Fruit fly (Drosophila melanogaster) whole organism, embryonic: ENCODE data around the gene Rdh.

ENCODE experiments used
- Antp ChIP-seq: fragments of 200-800 bp; sonication (Bioruptor generic); optimal IDR thresholded peaks from 3 replicates; lab custom pipeline; 2016; ENCODE audit warnings: missing biosample characterization, missing genetic modification characterization
- Blimp-1 ChIP-seq: fragments of 200-800 bp; sonication (Bioruptor generic); optimal IDR thresholded peaks from 3 replicates; lab custom pipeline; 2018; ENCODE audit warnings: missing biosample characterization, missing genetic modification characterization, mild to moderate bottlenecking, moderate library complexity, missing genetic modification reagents
- CG10431 ChIP-seq: fragments of 200-800 bp; sonication (Bioruptor generic); optimal IDR thresholded peaks from 3 replicates; lab custom pipeline; 2018; ENCODE audit warnings: missing biosample characterization, mild to moderate bottlenecking, missing genetic modification characterization
- CG10462 ChIP-seq: fragments of 200-800 bp; sonication (Bioruptor generic); optimal IDR thresholded peaks from 2 replicates; lab custom pipeline; 2016; ENCODE audit warnings: missing biosample characterization, missing genetic modification characterization
- CG10959 ChIP-seq: fragments of 200-800 bp; sonication (Bioruptor generic); IDR thresholded peaks from 2 replicates; pipeline ENCODE4 v1.3.6; 2022; ENCODE audit warnings: missing biosample characterization, missing genetic modification characterization
- CG11723 ChIP-seq: fragments of 200-800 bp; sonication (Bioruptor generic); optimal IDR thresholded peaks from 2 replicates; lab custom pipeline; 2017; ENCODE audit warnings: missing biosample characterization, mild to moderate bottlenecking, missing genetic modification characterization
- CG15073 ChIP-seq: fragments of 200-800 bp; sonication (Bioruptor generic); optimal IDR thresholded peaks from 2 replicates; lab custom pipeline; 2016; ENCODE audit warnings: missing biosample characterization, missing genetic modification characterization
- CG1647 ChIP-seq: fragments of 200-800 bp; sonication (Bioruptor generic); optimal IDR thresholded peaks from 3 replicates; lab custom pipeline; 2016; ENCODE audit warnings: missing biosample characterization, missing genetic modification characterization
- CG17328 ChIP-seq: fragments of 200-800 bp; sonication (Bioruptor generic); IDR thresholded peaks from 2 replicates; pipeline ENCODE4 v1.3.6; 2022; ENCODE audit warnings: missing biosample characterization, missing genetic modification characterization
- CG17359 ChIP-seq: fragments of 200-800 bp; sonication (Bioruptor generic); optimal IDR thresholded peaks from 3 replicates; lab custom pipeline; 2018; ENCODE audit warnings: missing biosample characterization, mild to moderate bottlenecking, missing genetic modification characterization, moderate library complexity
- CG18262 ChIP-seq: fragments of 200-800 bp; optimal IDR thresholded peaks from 3 replicates; lab custom pipeline; 2019; ENCODE audit warnings: missing biosample characterization, mild to moderate bottlenecking, missing genetic modification characterization, moderate library complexity
- CG2712 ChIP-seq: fragments of 200-800 bp; optimal IDR thresholded peaks from 3 replicates; lab custom pipeline; 2019; ENCODE audit warnings: missing biosample characterization, mild to moderate bottlenecking, missing genetic modification characterization, moderate library complexity
- CG2875 ChIP-seq: fragments of 200-800 bp; sonication (Bioruptor generic); optimal IDR thresholded peaks from 2 replicates; lab custom pipeline; 2017; ENCODE audit warnings: missing biosample characterization, mild to moderate bottlenecking, missing genetic modification characterization, missing genetic modification reagents
- CG4854 ChIP-seq: fragments of 200-800 bp; sonication (Bioruptor generic); optimal IDR thresholded peaks from 2 replicates; lab custom pipeline; 2016; ENCODE audit warnings: missing biosample characterization, missing genetic modification characterization, inconsistent platforms
- CG7357 ChIP-seq: fragments of 200-800 bp; sonication (Bioruptor generic); IDR thresholded peaks from 3 replicates; pipeline ENCODE4 v1.3.6; 2022; ENCODE audit warnings: missing biosample characterization, missing genetic modification characterization
- CG9817 ChIP-seq: fragments of 200-800 bp; sonication (Bioruptor generic); optimal IDR thresholded peaks from 2 replicates; lab custom pipeline; 2018; ENCODE audit warnings: missing biosample characterization, mild to moderate bottlenecking, missing genetic modification characterization, moderate library complexity
- CG9932 ChIP-seq: fragments of 200-800 bp; sonication (Bioruptor generic); IDR thresholded peaks from 2 replicates; pipeline ENCODE4 v1.3.6; 2022; ENCODE audit warnings: missing biosample characterization, missing genetic modification characterization
- Deaf1 ChIP-seq: fragments of 200-800 bp; optimal IDR thresholded peaks from 3 replicates; lab custom pipeline; 2019; ENCODE audit warnings: missing biosample characterization, mild to moderate bottlenecking, missing genetic modification characterization, moderate library complexity
- Drgx ChIP-seq: fragments of 200-800 bp; sonication (Bioruptor generic); IDR thresholded peaks from 2 replicates; pipeline ENCODE4 v1.3.6; 2022; ENCODE audit warnings: missing biosample characterization, missing genetic modification characterization
- Gug ChIP-seq: fragments of 200-800 bp; sonication (Bioruptor generic); IDR thresholded peaks from 4 replicates; pipeline ENCODE4 v1.3.6; 2022; ENCODE audit warnings: missing biosample characterization, missing genetic modification characterization
- Hmr ChIP-seq: fragments of 200-800 bp; sonication (Bioruptor generic); optimal IDR thresholded peaks from 3 replicates; lab custom pipeline; 2017; ENCODE audit warnings: mild to moderate bottlenecking, missing biosample characterization, missing genetic modification reagents, missing genetic modification characterization
- Hr78 ChIP-seq, 2 experiments: fragments of 200-800 bp in 1 of 2; fragments of >200 bp in 1 of 2; sonication (Bioruptor generic) in 1 of 2; optimal IDR thresholded peaks; 2 replicates each; lab custom pipeline; 2017 to 2019; ENCODE audit warnings: missing biosample characterization in 2 of 2, missing genetic modification characterization in 2 of 2, mild to moderate bottlenecking in 1 of 2, moderate library complexity in 1 of 2
- Jarid2 ChIP-seq: fragments of 200-800 bp; sonication (Bioruptor generic); optimal IDR thresholded peaks from 3 replicates; lab custom pipeline; 2017; ENCODE audit warnings: mild to moderate bottlenecking, missing biosample characterization, missing genetic modification reagents, missing genetic modification characterization
- Mes4 ChIP-seq: fragments of 200-800 bp; sonication (Bioruptor generic); optimal IDR thresholded peaks from 2 replicates; lab custom pipeline; 2016; ENCODE audit warnings: missing biosample characterization, missing genetic modification characterization
- NFAT ChIP-seq: fragments of 200-800 bp; sonication (Bioruptor generic); IDR thresholded peaks from 2 replicates; pipeline ENCODE4 v1.3.6; 2022; ENCODE audit warnings: missing biosample characterization, missing genetic modification characterization
- TFAM ChIP-seq: fragments of 200-800 bp; sonication (Bioruptor generic); optimal IDR thresholded peaks from 2 replicates; lab custom pipeline; 2017; ENCODE audit warnings: missing biosample characterization, missing genetic modification characterization, inconsistent platforms
- ap ChIP-seq: fragments of 200-800 bp; sonication (Bioruptor generic); IDR thresholded peaks from 2 replicates; pipeline ENCODE4 v1.3.6; 2022; ENCODE audit warnings: missing biosample characterization, missing genetic modification characterization
- cg ChIP-seq: fragments of 200-800 bp; sonication (Bioruptor generic); optimal IDR thresholded peaks from 3 replicates; lab custom pipeline; 2019; ENCODE audit warnings: missing biosample characterization, mild to moderate bottlenecking, missing genetic modification characterization, moderate library complexity
- chn ChIP-seq: fragments of 200-800 bp; sonication (Bioruptor generic); optimal IDR thresholded peaks from 2 replicates; lab custom pipeline; 2016; ENCODE audit warnings: missing biosample characterization, missing genetic modification characterization
- ci ChIP-seq: fragments of 200-800 bp; sonication (Bioruptor generic); IDR thresholded peaks from 3 replicates; pipeline ENCODE4 v1.3.6; 2022; ENCODE audit warnings: missing biosample characterization, missing genetic modification characterization
- corto ChIP-seq: fragments of 200-800 bp; sonication (Bioruptor generic); optimal IDR thresholded peaks from 2 replicates; lab custom pipeline; 2016; ENCODE audit warnings: missing biosample characterization, mild to moderate bottlenecking, missing genetic modification characterization, moderate library complexity
- crp ChIP-seq, 2 experiments: fragments of 200-800 bp; sonication (Bioruptor generic); optimal IDR thresholded peaks; 2 replicates in 1 of 2; 3 replicates in 1 of 2; lab custom pipeline; 2017; ENCODE audit warnings: missing biosample characterization in 2 of 2, missing genetic modification characterization in 2 of 2, mild to moderate bottlenecking in 1 of 2, moderate library complexity in 1 of 2
- dmrt11E ChIP-seq: fragments of 200-800 bp; sonication (Bioruptor generic); optimal IDR thresholded peaks from 3 replicates; lab custom pipeline; 2018; ENCODE audit warnings: missing biosample characterization, mild to moderate bottlenecking, missing genetic modification characterization, moderate library complexity
- dmrt99B ChIP-seq: fragments of 200-800 bp; sonication (Bioruptor generic); optimal IDR thresholded peaks from 2 replicates; lab custom pipeline; 2018; ENCODE audit warnings: missing biosample characterization, mild to moderate bottlenecking, missing genetic modification characterization, moderate library complexity
- emc ChIP-seq: fragments of 200-800 bp; sonication (Bioruptor generic); optimal IDR thresholded peaks from 2 replicates; lab custom pipeline; 2016; ENCODE audit warnings: missing biosample characterization, missing genetic modification characterization
- fd102C ChIP-seq: fragments of 200-800 bp; sonication (Bioruptor generic); optimal IDR thresholded peaks from 2 replicates; lab custom pipeline; 2018; ENCODE audit warnings: missing biosample characterization, mild to moderate bottlenecking, missing genetic modification characterization, moderate library complexity
- fd96Cb ChIP-seq: fragments of 200-800 bp; sonication (Bioruptor generic); optimal IDR thresholded peaks from 2 replicates; lab custom pipeline; 2018; ENCODE audit warnings: missing biosample characterization, mild to moderate bottlenecking, missing genetic modification characterization, moderate library complexity
- grau ChIP-seq: fragments of 200-800 bp; optimal IDR thresholded peaks from 3 replicates; lab custom pipeline; 2019; ENCODE audit warnings: missing biosample characterization, mild to moderate bottlenecking, missing genetic modification characterization, moderate library complexity
- hbn ChIP-seq: fragments of 200-800 bp; sonication (Bioruptor generic); IDR thresholded peaks from 2 replicates; pipeline ENCODE4 v1.3.6; 2022; ENCODE audit warnings: missing biosample characterization, missing genetic modification characterization; ENCODE audit not compliant: partially characterized antibody
- hkb ChIP-seq, 2 experiments: fragments of 200-800 bp in 1 of 2; fragments of >200 bp in 1 of 2; sonication (Bioruptor generic) in 1 of 2; IDR thresholded peaks in 1 of 2; optimal IDR thresholded peaks in 1 of 2; 2 replicates each; pipeline versions ENCODE4 v1.3.6 to Lab custom; 2017 to 2022; ENCODE audit warnings: missing biosample characterization in 1 of 2, missing genetic modification characterization in 1 of 2
- lilli ChIP-seq: fragments of 200-800 bp; sonication (Bioruptor generic); optimal IDR thresholded peaks from 3 replicates; lab custom pipeline; 2016; ENCODE audit warnings: missing biosample characterization, missing genetic modification characterization
- oc ChIP-seq: fragments of 200-800 bp; sonication (Bioruptor generic); optimal IDR thresholded peaks from 2 replicates; lab custom pipeline; 2018; ENCODE audit warnings: missing biosample characterization, mild to moderate bottlenecking, missing genetic modification characterization, moderate library complexity
- onecut ChIP-seq: fragments of 200-800 bp; sonication (Bioruptor generic); IDR thresholded peaks from 2 replicates; pipeline ENCODE4 v1.3.6; 2022; ENCODE audit warnings: missing biosample characterization, missing genetic modification characterization
- run ChIP-seq: fragments of 200-800 bp; sonication (Bioruptor generic); optimal IDR thresholded peaks from 3 replicates; lab custom pipeline; 2018; ENCODE audit warnings: missing biosample characterization, mild to moderate bottlenecking, missing genetic modification characterization
- salm ChIP-seq: fragments of 200-800 bp; sonication (Bioruptor generic); optimal IDR thresholded peaks from 2 replicates; lab custom pipeline; 2018; ENCODE audit warnings: missing biosample characterization, mild to moderate bottlenecking, missing genetic modification characterization
- slou ChIP-seq: fragments of 200-800 bp; sonication (Bioruptor generic); optimal IDR thresholded peaks from 3 replicates; lab custom pipeline; 2016; ENCODE audit warnings: missing biosample characterization, missing genetic modification characterization
- stwl ChIP-seq: fragments of 200-800 bp; sonication (Bioruptor generic); optimal IDR thresholded peaks from 3 replicates; lab custom pipeline; 2018; ENCODE audit warnings: missing biosample characterization, mild to moderate bottlenecking, missing genetic modification characterization, moderate library complexity
- tap ChIP-seq: fragments of 200-800 bp; optimal IDR thresholded peaks from 3 replicates; lab custom pipeline; 2019; ENCODE audit warnings: missing biosample characterization, mild to moderate bottlenecking, missing genetic modification characterization, moderate library complexity
- twi ChIP-seq: fragments of 200-800 bp; optimal IDR thresholded peaks from 2 replicates; lab custom pipeline; 2019; ENCODE audit warnings: missing biosample characterization, mild to moderate bottlenecking, missing genetic modification characterization, moderate library complexity
- unc-4 ChIP-seq: fragments of 200-800 bp; sonication (Bioruptor generic); IDR thresholded peaks from 2 replicates; pipeline ENCODE4 v1.3.6; 2022; ENCODE audit warnings: missing biosample characterization, missing genetic modification characterization; ENCODE audit not compliant: partially characterized antibody

The Rdh gene

DNA sequence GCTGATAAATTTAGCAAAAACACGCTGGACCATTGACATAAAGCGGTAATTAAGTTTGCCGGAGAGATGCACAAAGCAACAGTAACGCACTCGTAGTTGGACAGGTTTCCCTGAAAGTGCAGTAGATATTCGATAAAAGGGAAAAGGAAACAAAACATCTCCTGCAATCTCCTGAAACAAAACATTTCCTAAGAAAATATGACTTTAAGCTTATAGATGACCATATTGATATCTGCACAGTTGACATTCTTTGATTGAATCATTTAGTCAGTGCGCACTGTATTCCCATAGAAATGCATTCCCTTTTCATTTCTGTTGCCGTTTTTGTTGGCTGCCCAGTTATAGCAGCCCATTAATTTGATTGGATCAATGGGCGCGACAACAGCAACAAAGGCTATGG, 27.6 kb downstream of the Rdh start (continued):
- TF ChIP-seq CG9932 (GFP tag; lab: Robert Waterston, UW) (no peak), Jarid2 (no peak), crp (GFP tag; optimal IDR thresholded peaks at IDR 0.05; lab: Kevin White, UChicago) (no peak), salm (tag; lab: Kevin White, UChicago) (peak; percentile 41), fd102C (GFP tag; lab: Kevin White, UChicago) (peak; percentile 32), stwl (no peak), Hmr (GFP tag; lab: Kevin White, UChicago) (no peak), hbn (GFP tag; lab: Robert Waterston, UW) (no peak), unc-4 (no peak), hkb (optimal IDR thresholded peaks at IDR 0.05; lab: Kevin White, UChicago) (no peak), hkb (GFP tag; IDR thresholded peaks at IDR 0.05; lab: Robert Waterston, UW) (peak; percentile 40; the same call in 1 of the 2 replicates), CG11723 (GFP tag; lab: Kevin White, UChicago) (peak; percentile 7), chn (GFP tag; lab: Kevin White, UChicago) (peak; percentile 48), lilli (peak; percentile 44), Antp (GFP tag; lab: Kevin White, UChicago) (peak; percentile 16), corto (GFP tag; lab: Kevin White, UChicago) (no peak), slou (no peak), emc (GFP tag; lab: Kevin White, UChicago) (no peak), CG17359 (peak; percentile 18), CG2875 (no peak), Hr78 (GFP tag; optimal IDR thresholded peaks at IDR 0.05; lab: Kevin White, UChicago) (no peak), dmrt99B (tag; lab: Kevin White, UChicago) (peak; percentile 49), tap (tag; lab: Kevin White, UChicago) (no peak), NFAT (GFP tag; lab: Robert Waterston, UW) (no peak), CG10431 (GFP tag; lab: Kevin White, UChicago) (no peak), CG4854 (GFP tag; lab: Kevin White, UChicago) (no peak), oc (tag; lab: Kevin White, UChicago) (peak; percentile 79), ci (GFP tag; lab: Robert Waterston, UW) (peak; percentile 92), CG2712 (peak; percentile 49), Mes4 (GFP tag; lab: Kevin White, UChicago) (peak; percentile 55), Deaf1 (tag; lab: Kevin White, UChicago) (no peak), CG15073 (no peak), CG10462 (GFP tag; lab: Kevin White, UChicago) (peak; percentile 21), onecut (peak; percentile 40), ap (GFP tag; lab: Robert Waterston, UW) (peak; percentile 50), CG18262 (tag; lab: Kevin White, UChicago) (peak; percentile 55), CG1647 (GFP tag; lab: Kevin White, UChicago) (no peak), dmrt11E (tag; lab: Kevin White, UChicago) (peak; percentile 69), CG10959 (GFP tag; lab: Robert Waterston, UW) (peak; percentile 56), CG9817 (tag; lab: Kevin White, UChicago) (peak; percentile 10), CG17328 (GFP tag; lab: Robert Waterston, UW) (peak; percentile 73), CG7357 (GFP tag; lab: Robert Waterston, UW) (no peak), run (tag; lab: Kevin White, UChicago) (peak; percentile 2), cg (GFP tag; lab: Kevin White, UChicago) (no peak), grau (tag; lab: Kevin White, UChicago) (peak; percentile 89), twi (peak; percentile 36), TFAM (GFP tag; lab: Kevin White, UChicago) (no peak), Drgx (GFP tag; lab: Robert Waterston, UW) (peak; percentile 37; the same call in 1 of the 2 replicates), Gug (GFP tag; lab: Robert Waterston, UW) (peak; percentile 29; the same call in 2 of the 4 replicates), fd96Cb (peak; percentile 41), Blimp-1 (peak; percentile 56)
